Fruit fly (Drosophila melanogaster) whole organism, embryonic: ENCODE results near the gene Rh5.

Source experiments
- C15 ChIP-seq: fragments of 200-800 bp; sonication (Bioruptor generic); IDR thresholded peaks from 3 replicates; pipeline ENCODE4 v1.3.6; 2022; ENCODE audit warnings: missing biosample characterization, missing genetic modification characterization
- CG10209 ChIP-seq: fragments of 200-800 bp; sonication (Bioruptor generic); optimal IDR thresholded peaks from 3 replicates; lab custom pipeline; 2017; ENCODE audit warnings: missing biosample characterization, mild to moderate bottlenecking, missing genetic modification characterization, missing genetic modification reagents
- CG11560 ChIP-seq: fragments of 200-800 bp; sonication (Bioruptor generic); IDR thresholded peaks from 3 replicates; pipeline ENCODE4 v1.3.6; 2022; ENCODE audit warnings: missing biosample characterization, missing genetic modification characterization
- CG11723 ChIP-seq: fragments of 200-800 bp; sonication (Bioruptor generic); optimal IDR thresholded peaks from 2 replicates; lab custom pipeline; 2017; ENCODE audit warnings: missing biosample characterization, mild to moderate bottlenecking, missing genetic modification characterization
- CG12155 ChIP-seq: fragments of 200-800 bp; sonication (Bioruptor generic); optimal IDR thresholded peaks from 3 replicates; lab custom pipeline; 2016; ENCODE audit warnings: missing biosample characterization, missing genetic modification characterization
- CG12744 ChIP-seq: fragments of 200-800 bp; sonication (Bioruptor generic); optimal IDR thresholded peaks from 2 replicates; lab custom pipeline; 2016; ENCODE audit warnings: missing biosample characterization, missing genetic modification characterization
- CG12769 ChIP-seq: fragments of 200-800 bp; sonication (Bioruptor generic); optimal IDR thresholded peaks from 2 replicates; lab custom pipeline; 2019; ENCODE audit warnings: missing biosample characterization, mild to moderate bottlenecking, missing genetic modification characterization, moderate library complexity
- CG14050 ChIP-seq: fragments of 200-800 bp; sonication (Bioruptor generic); IDR thresholded peaks from 3 replicates; pipeline ENCODE4 v1.3.6; 2022; ENCODE audit warnings: missing biosample characterization, missing genetic modification characterization
- CG18011 ChIP-seq: fragments of 200-800 bp; sonication (Bioruptor generic); optimal IDR thresholded peaks from 2 replicates; lab custom pipeline; 2017; ENCODE audit warnings: missing biosample characterization, missing genetic modification characterization, mild to moderate bottlenecking, moderate library complexity, missing genotype
- CG18619 ChIP-seq: fragments of 200-800 bp; sonication (Bioruptor generic); optimal IDR thresholded peaks from 3 replicates; lab custom pipeline; 2017; ENCODE audit warnings: missing biosample characterization, mild to moderate bottlenecking, missing genetic modification characterization
- CG2120 ChIP-seq: fragments of 200-800 bp; sonication (Bioruptor generic); optimal IDR thresholded peaks from 3 replicates; lab custom pipeline; 2016; ENCODE audit warnings: missing biosample characterization, missing genetic modification characterization
- CG2199 ChIP-seq: fragments of 200-800 bp; sonication (Bioruptor generic); IDR thresholded peaks from 3 replicates; pipeline ENCODE4 v1.3.6; 2022; ENCODE audit warnings: missing biosample characterization, missing genetic modification characterization
- CG2678 ChIP-seq: fragments of 200-800 bp; sonication (Bioruptor generic); optimal IDR thresholded peaks from 3 replicates; lab custom pipeline; 2019; ENCODE audit warnings: missing biosample characterization, mild to moderate bottlenecking, missing genetic modification characterization, moderate library complexity
- CG31388 ChIP-seq: fragments of 200-800 bp; sonication (Bioruptor generic); optimal IDR thresholded peaks from 2 replicates; lab custom pipeline; 2016; ENCODE audit warnings: missing biosample characterization, missing genetic modification characterization
- CG5245 ChIP-seq: fragments of 200-800 bp; sonication (Bioruptor generic); optimal IDR thresholded peaks from 3 replicates; lab custom pipeline; 2016; ENCODE audit warnings: missing biosample characterization, missing genetic modification characterization
- CG7372 ChIP-seq: fragments of 200-800 bp; sonication (Bioruptor generic); IDR thresholded peaks from 2 replicates; pipeline ENCODE4 v1.3.6; 2022; ENCODE audit warnings: missing biosample characterization, missing genetic modification characterization
- CG7556 ChIP-seq: fragments of 200-800 bp; sonication (Bioruptor generic); optimal IDR thresholded peaks from 2 replicates; lab custom pipeline; 2017; ENCODE audit warnings: missing biosample characterization, mild to moderate bottlenecking, missing genetic modification characterization
- CG9727 ChIP-seq: fragments of 200-800 bp; sonication (Bioruptor generic); optimal IDR thresholded peaks from 3 replicates; lab custom pipeline; 2017; ENCODE audit warnings: missing biosample characterization, mild to moderate bottlenecking, missing genetic modification characterization
- Dek ChIP-seq: fragments of 200-800 bp; sonication (Bioruptor generic); optimal IDR thresholded peaks from 3 replicates; lab custom pipeline; 2019; ENCODE audit warnings: missing biosample characterization, mild to moderate bottlenecking, missing genetic modification characterization, moderate library complexity
- Dp ChIP-seq: fragments of 200-800 bp; sonication (Bioruptor generic); optimal IDR thresholded peaks from 2 replicates; lab custom pipeline; 2018; ENCODE audit warnings: missing biosample characterization, mild to moderate bottlenecking, missing genetic modification characterization, moderate library complexity
- Gsc ChIP-seq: fragments of 200-800 bp; sonication (Bioruptor generic); IDR thresholded peaks from 2 replicates; pipeline ENCODE4 v1.3.6; 2022; ENCODE audit warnings: missing biosample characterization, missing genetic modification characterization
- Hr3 ChIP-seq: fragments of 200-800 bp; sonication (Bioruptor generic); optimal IDR thresholded peaks from 3 replicates; lab custom pipeline; 2016; ENCODE audit warnings: missing biosample characterization, missing genetic modification characterization
- Kr ChIP-seq: fragments of 200-800 bp; sonication (Bioruptor generic); optimal IDR thresholded peaks from 2 replicates; lab custom pipeline; 2017; ENCODE audit warnings: missing biosample characterization, mild to moderate bottlenecking, missing genetic modification characterization
- Meics ChIP-seq: fragments of 200-800 bp; sonication (Bioruptor generic); optimal IDR thresholded peaks from 2 replicates; lab custom pipeline; 2017; ENCODE audit warnings: missing biosample characterization, mild to moderate bottlenecking, missing genetic modification characterization
- Sry-β ChIP-seq: fragments of 200-800 bp; sonication (Bioruptor generic); optimal IDR thresholded peaks from 2 replicates; lab custom pipeline; 2018; ENCODE audit warnings: missing biosample characterization, mild to moderate bottlenecking, missing genetic modification characterization, moderate library complexity
- Ssrp ChIP-seq: fragments of 200-800 bp; sonication (Bioruptor generic); optimal IDR thresholded peaks from 2 replicates; lab custom pipeline; 2018; ENCODE audit warnings: missing biosample characterization, mild to moderate bottlenecking, missing genetic modification characterization, moderate library complexity
- ap ChIP-seq: fragments of 200-800 bp; sonication (Bioruptor generic); IDR thresholded peaks from 2 replicates; pipeline ENCODE4 v1.3.6; 2022; ENCODE audit warnings: missing biosample characterization, missing genetic modification characterization
- ase ChIP-seq: fragments of 200-800 bp; sonication (Bioruptor generic); IDR thresholded peaks from 3 replicates; pipeline ENCODE4 v1.3.6; 2022; ENCODE audit warnings: missing biosample characterization, missing genetic modification characterization
- bsh ChIP-seq, 2 experiments: fragments of 200-800 bp; sonication (Bioruptor generic); optimal IDR thresholded peaks; 2 replicates each; lab custom pipeline; 2017 to 2018; ENCODE audit warnings: mild to moderate bottlenecking in 2 of 2, missing biosample characterization in 2 of 2, missing genetic modification characterization in 2 of 2, moderate library complexity in 1 of 2
- btn ChIP-seq: fragments of 200-800 bp; sonication (Bioruptor generic); optimal IDR thresholded peaks from 2 replicates; lab custom pipeline; 2016; ENCODE audit warnings: missing biosample characterization, missing genetic modification characterization
- chn ChIP-seq: fragments of 200-800 bp; sonication (Bioruptor generic); optimal IDR thresholded peaks from 2 replicates; lab custom pipeline; 2016; ENCODE audit warnings: missing biosample characterization, missing genetic modification characterization
- crol ChIP-seq: fragments of 200-800 bp; sonication (Bioruptor generic); IDR thresholded peaks from 2 replicates; pipeline ENCODE4 v1.3.6; 2022; ENCODE audit warnings: missing biosample characterization, missing genetic modification characterization
- esg ChIP-seq: fragments of 200-800 bp; sonication (Bioruptor generic); conservative IDR thresholded peaks from 2 replicates; pipeline ENCODE4 v1.3.6; 2022; ENCODE audit warnings: missing biosample characterization, missing genetic modification characterization
- fru ChIP-seq: fragments of >200 bp; optimal IDR thresholded peaks from 2 replicates; lab custom pipeline; 2017
- gsb-n ChIP-seq: fragments of 200-800 bp; sonication (Bioruptor generic); optimal IDR thresholded peaks from 3 replicates; lab custom pipeline; 2018; ENCODE audit warnings: missing biosample characterization, mild to moderate bottlenecking, missing genetic modification characterization
- her ChIP-seq: fragments of 200-800 bp; sonication (Bioruptor generic); optimal IDR thresholded peaks from 2 replicates; lab custom pipeline; 2016; ENCODE audit warnings: missing biosample characterization, missing genetic modification characterization
- jigr1 ChIP-seq: fragments of 200-800 bp; sonication (Bioruptor generic); IDR thresholded peaks from 3 replicates; pipeline ENCODE4 v1.3.6; 2022; ENCODE audit warnings: missing biosample characterization, missing genetic modification characterization
- kah ChIP-seq: fragments of 200-800 bp; sonication (Bioruptor generic); optimal IDR thresholded peaks from 2 replicates; lab custom pipeline; 2018; ENCODE audit warnings: missing biosample characterization, mild to moderate bottlenecking, missing genetic modification characterization
- nom ChIP-seq: fragments of 200-800 bp; sonication (Bioruptor generic); optimal IDR thresholded peaks from 2 replicates; lab custom pipeline; 2017; ENCODE audit warnings: missing biosample characterization, missing genetic modification characterization, mild to moderate bottlenecking, moderate library complexity, missing genetic modification reagents
- psq ChIP-seq: fragments of 200-800 bp; sonication (Bioruptor generic); optimal IDR thresholded peaks from 2 replicates; lab custom pipeline; 2017; ENCODE audit warnings: missing biosample characterization, missing genetic modification characterization
- ranshi ChIP-seq: fragments of 200-800 bp; sonication (Bioruptor generic); IDR thresholded peaks from 2 replicates; pipeline ENCODE4 v1.3.6; 2022; ENCODE audit warnings: missing biosample characterization, missing genetic modification characterization
- sisA ChIP-seq: fragments of 200-800 bp; sonication (Bioruptor generic); IDR thresholded peaks from 2 replicates; pipeline ENCODE4 v1.3.6; 2022; ENCODE audit warnings: missing biosample characterization, missing genetic modification characterization
- ssp ChIP-seq: fragments of 200-800 bp; sonication (Bioruptor generic); IDR thresholded peaks from 2 replicates; pipeline ENCODE4 v1.3.6; 2022; ENCODE audit warnings: missing biosample characterization, missing genetic modification characterization
- tap ChIP-seq: fragments of 200-800 bp; optimal IDR thresholded peaks from 3 replicates; lab custom pipeline; 2019; ENCODE audit warnings: missing biosample characterization, mild to moderate bottlenecking, missing genetic modification characterization, moderate library complexity
- trh ChIP-seq: fragments of 200-800 bp; sonication (Bioruptor generic); optimal IDR thresholded peaks from 2 replicates; lab custom pipeline; 2016; ENCODE audit warnings: missing biosample characterization, missing genetic modification characterization
- tx ChIP-seq: fragments of 200-800 bp; sonication (Bioruptor generic); optimal IDR thresholded peaks from 2 replicates; lab custom pipeline; 2016; ENCODE audit warnings: missing biosample characterization, missing genetic modification characterization
- zf30C ChIP-seq: fragments of 200-800 bp; sonication (Bioruptor generic); optimal IDR thresholded peaks from 3 replicates; lab custom pipeline; 2018; ENCODE audit warnings: missing biosample characterization, mild to moderate bottlenecking, missing genetic modification characterization

The Rh5 gene

dm6 chr2L:12011682-12012655, 4.0 kb downstream of the Rh5 start (continued):
- TF ChIP-seq CG11723 (GFP tag; lab: Kevin White, UChicago) (peak; percentile 60), CG7556 (GFP tag; lab: Kevin White, UChicago) (peak; percentile 81), fru (lab: Kevin White, UChicago) (no peak), ase (GFP tag; lab: Robert Waterston, UW) (no peak), esg (GFP tag; lab: Robert Waterston, UW) (no peak), Gsc (no peak), CG12155 (GFP tag; lab: Kevin White, UChicago) (peak; percentile 70), CG14050 (no peak), ssp (GFP tag; lab: Robert Waterston, UW) (no peak), Meics (GFP tag; lab: Kevin White, UChicago) (peak; percentile 83), tap (tag; lab: Kevin White, UChicago) (peak; percentile 51), CG9727 (peak; percentile 62), trh (GFP tag; lab: Kevin White, UChicago) (no peak), CG31388 (GFP tag; lab: Kevin White, UChicago) (peak; percentile 26)

- TF ChIP-seq chn (GFP tag; lab: Kevin White, UChicago) (no peak), CG2120 (no peak), ranshi (no peak), Sry-β (GFP tag; lab: Kevin White, UChicago) (no peak), CG18619 (no peak), CG2678 (tag; lab: Kevin White, UChicago) (no peak), ap (GFP tag; lab: Robert Waterston, UW) (no peak), gsb-n (no peak), Dek (tag; lab: Kevin White, UChicago) (no peak), jigr1 (no peak), CG10209 (GFP tag; lab: Kevin White, UChicago) (no peak), CG14050 (no peak), CG7372 (GFP tag; lab: Robert Waterston, UW) (no peak), C15 (GFP tag; lab: Robert Waterston, UW) (no peak)
These were observed 5.3 kb downstream of the Rh5 start for dm6 chr2L:12013243-12013642.

- TF ChIP-seq Dp (GFP tag; lab: Kevin White, UChicago) (no peak), nom (GFP tag; lab: Kevin White, UChicago) (peak; percentile 96), CG5245 (GFP tag; lab: Kevin White, UChicago) (no peak), her (GFP tag; lab: Kevin White, UChicago) (no peak), kah (GFP tag; lab: Kevin White, UChicago) (no peak), CG18011 (GFP tag; lab: Kevin White, UChicago) (no peak), btn (GFP tag; lab: Kevin White, UChicago) (no peak), CG12769 (tag; lab: Kevin White, UChicago) (no peak), CG12744 (no peak), psq (GFP tag; lab: Kevin White, UChicago) (no peak), CG2199 (GFP tag; lab: Robert Waterston, UW) (no peak), crol (peak; percentile 44; the same call in 1 of the 2 replicates), zf30C (GFP tag; lab: Kevin White, UChicago) (no peak), sisA (0 out of 2 replicates have a peak, but pooled peaks have one; percentile 11), Ssrp (no peak), CG11560 (no peak), bsh (GFP tag; optimal IDR thresholded peaks at IDR 0.05; lab: Kevin White, UChicago) (peak in 1 of 2 experiments; percentile 42), Hr3 (GFP tag; lab: Kevin White, UChicago) (no peak), tx (GFP tag; lab: Kevin White, UChicago) (no peak), Kr (no peak), CG18619 (no peak)
These were observed 5.9 kb downstream of the Rh5 start for dm6 chr2L:12013741-12014393.
